Worm (Caenorhabditis elegans): ENCODE data around the gene gcc-2.

- TF ChIP-seq unc-39 (tag; optimal IDR thresholded peaks at IDR 0.05) (no peak), nhr-28 (tag; optimal IDR thresholded peaks at IDR 0.05) (no peak), lsy-2 (tag; optimal IDR thresholded peaks at IDR 0.05) (no peak), nhr-76 (tag; optimal IDR thresholded peaks at IDR 0.05) (no peak), ztf-11 (tag; optimal IDR thresholded peaks at IDR 0.05) (no peak), blmp-1 (tag; optimal IDR thresholded peaks at IDR 0.05) (no peak)
Measured at ce11 chrIII:9720191-9720590, 41.8 kb downstream of the gcc-2 start, which contains the start of gene ncx-7.
